Worm (Caenorhabditis elegans) whole organism, mixed stage, embryonic: ENCODE results near the gene F13A7.12.
A peak's percentile ranks its signal among the peaks of the same experiment; 100 is the strongest.

Source experiments
- M03D4.4 ChIP-seq: sonication (generic microtip); optimal IDR thresholded peaks from 2 replicates; lab custom pipeline; 2017; ENCODE audit warnings: mild to moderate bottlenecking, missing genetic modification characterization, missing compliant biosample characterization
- bed-3 ChIP-seq: fragments of 200-800 bp; sonication (Bioruptor generic); optimal IDR thresholded peaks from 3 replicates; lab custom pipeline; 2018; ENCODE audit warnings: mild to moderate bottlenecking, missing genetic modification characterization, moderate library complexity, missing compliant biosample characterization
- blmp-1 ChIP-seq: fragments of 150-350 bp; optimal IDR thresholded peaks from 2 replicates; lab custom pipeline; 2014; ENCODE audit warnings: missing biosample characterization, missing genetic modification characterization
- ceh-43 ChIP-seq: fragments of 200-800 bp; sonication (Bioruptor generic); optimal IDR thresholded peaks from 2 replicates; lab custom pipeline; 2018; ENCODE audit warnings: mild to moderate bottlenecking, missing genetic modification characterization, moderate library complexity, missing compliant biosample characterization
- ceh-83 ChIP-seq: fragments of 200-800 bp; sonication (Bioruptor generic); optimal IDR thresholded peaks from 2 replicates; lab custom pipeline; 2018; ENCODE audit warnings: mild to moderate bottlenecking, missing genetic modification characterization, missing compliant biosample characterization
- cnd-1 ChIP-seq: fragments of 200-800 bp; sonication (Bioruptor generic); optimal IDR thresholded peaks from 2 replicates; lab custom pipeline; 2018; ENCODE audit warnings: mild to moderate bottlenecking, missing genetic modification characterization, missing compliant biosample characterization
- drap-1 ChIP-seq: fragments of 200-800 bp; sonication (Bioruptor generic); optimal IDR thresholded peaks from 3 replicates; lab custom pipeline; 2018; ENCODE audit warnings: mild to moderate bottlenecking, missing genetic modification characterization, missing compliant biosample characterization
- elt-1 ChIP-seq: sonication (generic microtip); optimal IDR thresholded peaks from 2 replicates; lab custom pipeline; 2017; ENCODE audit warnings: missing genetic modification characterization, mild to moderate bottlenecking, missing compliant biosample characterization, antibody characterized with exemption, moderate library complexity, borderline replicate concordance; ENCODE audit not compliant: insufficient read depth
- elt-3 ChIP-seq: fragments of 150-350 bp; optimal IDR thresholded peaks from 2 replicates; lab custom pipeline; 2014; ENCODE audit warnings: missing biosample characterization, missing genetic modification characterization
- ham-2 ChIP-seq: fragments of 200-800 bp; sonication (Bioruptor generic); optimal IDR thresholded peaks from 2 replicates; lab custom pipeline; 2018; ENCODE audit warnings: mild to moderate bottlenecking, missing genetic modification characterization, missing compliant biosample characterization
- hlh-1 ChIP-seq: fragments of 150-350 bp; optimal IDR thresholded peaks from 2 replicates; lab custom pipeline; 2014; ENCODE audit warnings: missing biosample characterization, missing genetic modification reagents, missing genetic modification characterization
- lin-13 ChIP-seq: fragments of 150-350 bp; optimal IDR thresholded peaks from 2 replicates; lab custom pipeline; 2014; ENCODE audit warnings: missing biosample characterization, missing genetic modification characterization
- lin-32 ChIP-seq: fragments of 200-800 bp; sonication (Bioruptor generic); optimal IDR thresholded peaks from 2 replicates; lab custom pipeline; 2018; ENCODE audit warnings: mild to moderate bottlenecking, missing genetic modification characterization, missing compliant biosample characterization
- lsy-2 ChIP-seq: fragments of 150-350 bp; optimal IDR thresholded peaks from 2 replicates; lab custom pipeline; 2014; ENCODE audit warnings: missing biosample characterization, missing genetic modification characterization
- mab-5 ChIP-seq: fragments of 150-350 bp; optimal IDR thresholded peaks from 2 replicates; lab custom pipeline; 2014; ENCODE audit warnings: missing biosample characterization, missing genetic modification characterization
- mep-1 ChIP-seq: fragments of 150-350 bp; optimal IDR thresholded peaks from 2 replicates; lab custom pipeline; 2017; ENCODE audit warnings: missing biosample characterization, missing genetic modification reagents, missing genetic modification characterization, inconsistent platforms
- mls-2 ChIP-seq: sonication (generic microtip); optimal IDR thresholded peaks from 2 replicates; lab custom pipeline; 2016; ENCODE audit warnings: mild to moderate bottlenecking, missing genetic modification characterization, moderate library complexity, missing compliant biosample characterization
- nhr-12 ChIP-seq: fragments of 150-350 bp; optimal IDR thresholded peaks from 2 replicates; lab custom pipeline; 2014; ENCODE audit warnings: missing biosample characterization, missing genetic modification characterization
- nhr-2 ChIP-seq: fragments of 150-350 bp; optimal IDR thresholded peaks from 2 replicates; lab custom pipeline; 2014; ENCODE audit warnings: missing biosample characterization, missing genetic modification characterization
- nhr-237 ChIP-seq: fragments of 150-350 bp; optimal IDR thresholded peaks from 2 replicates; lab custom pipeline; 2014; ENCODE audit warnings: missing biosample characterization, missing genetic modification characterization
- nhr-28 ChIP-seq: fragments of 150-350 bp; optimal IDR thresholded peaks from 2 replicates; lab custom pipeline; 2014; ENCODE audit warnings: missing biosample characterization, missing genetic modification characterization
- nhr-76 ChIP-seq: sonication (generic microtip); optimal IDR thresholded peaks from 2 replicates; lab custom pipeline; 2017; ENCODE audit warnings: missing biosample characterization, missing genetic modification characterization
- pha-4 ChIP-seq: fragments of 150-350 bp; optimal IDR thresholded peaks from 2 replicates; lab custom pipeline; 2018; ENCODE audit warnings: missing biosample characterization, missing genetic modification reagents, missing genetic modification characterization
- sem-2 ChIP-seq: fragments of 200-800 bp; sonication (Bioruptor generic); optimal IDR thresholded peaks from 2 replicates; lab custom pipeline; 2018; ENCODE audit warnings: mild to moderate bottlenecking, missing genetic modification characterization, missing compliant biosample characterization
- snpc-4 ChIP-seq: fragments of 150-350 bp; optimal IDR thresholded peaks from 2 replicates; lab custom pipeline; 2014; ENCODE audit warnings: missing biosample characterization, missing genetic modification characterization
- sptf-1 ChIP-seq: sonication (generic microtip); optimal IDR thresholded peaks from 2 replicates; lab custom pipeline; 2017; ENCODE audit warnings: mild to moderate bottlenecking, missing genetic modification characterization, moderate library complexity, missing compliant biosample characterization
- tbx-8 ChIP-seq: fragments of 200-800 bp; sonication (Bioruptor generic); optimal IDR thresholded peaks from 2 replicates; lab custom pipeline; 2018; ENCODE audit warnings: mild to moderate bottlenecking, missing genetic modification characterization, moderate library complexity, missing compliant biosample characterization
- unc-120 ChIP-seq: sonication (generic microtip); optimal IDR thresholded peaks from 2 replicates; lab custom pipeline; 2017; ENCODE audit warnings: missing genetic modification characterization, missing compliant biosample characterization; ENCODE audit not compliant: poor library complexity, severe bottlenecking
- unc-39 ChIP-seq: fragments of 150-350 bp; optimal IDR thresholded peaks from 2 replicates; lab custom pipeline; 2014; ENCODE audit warnings: missing biosample characterization, missing genetic modification characterization
- unc-62 ChIP-seq: fragments of 150-350 bp; optimal IDR thresholded peaks from 2 replicates; lab custom pipeline; 2014; ENCODE audit warnings: missing biosample characterization, missing genetic modification reagents, missing genetic modification characterization
- zip-8 ChIP-seq: fragments of 150-350 bp; optimal IDR thresholded peaks from 2 replicates; lab custom pipeline; 2014; ENCODE audit warnings: missing biosample characterization, missing genetic modification characterization
- ztf-11 ChIP-seq: fragments of 150-350 bp; optimal IDR thresholded peaks from 2 replicates; lab custom pipeline; 2014; ENCODE audit warnings: missing biosample characterization, missing genetic modification characterization

Gene F13A7.12

ce11 chrV:16406357-16406756 is 10.5 kb downstream of the F13A7.12 start:
- TF ChIP-seq elt-3 (tag; lab: Kevin White, UChicago) (no peak), ztf-11 (tag; lab: Kevin White, UChicago) (no peak), blmp-1 (tag; lab: Kevin White, UChicago) (no peak), zip-8 (tag; lab: Kevin White, UChicago) (peak; percentile 57), mab-5 (tag; lab: Kevin White, UChicago) (no peak)

ce11 chrV:16407663-16408062 is 11.8 kb downstream of the F13A7.12 start, which contains the start of gene F26D2.3:
TSS of gene F26D2.3 (plus strand) at chrV:16407963.
- TF ChIP-seq mep-1 (tag; lab: Kevin White, UChicago) (no peak), blmp-1 (tag; lab: Kevin White, UChicago) (no peak), drap-1 (GFP tag; lab: Kevin White, UChicago) (no peak), unc-39 (tag; lab: Kevin White, UChicago) (no peak), nhr-28 (tag; lab: Kevin White, UChicago) (no peak), nhr-237 (tag; lab: Kevin White, UChicago) (no peak), unc-62 (GFP tag; lab: Kevin White, UChicago) (no peak), lin-32 (GFP tag; lab: Kevin White, UChicago) (no peak), cnd-1 (no peak), sem-2 (no peak), elt-1 (no peak), lsy-2 (no peak), nhr-12 (tag; lab: Kevin White, UChicago) (no peak)

ce11 chrV:16410521-16410920 is 14.7 kb downstream of the F13A7.12 start, which contains the start of gene srh-145:
TSS of gene srh-145 (plus strand) at chrV:16410713.
- no peak for TF ChIP-seq elt-3 (tag; lab: Kevin White, UChicago)
- TF ChIP-seq cnd-1: no peak
- no peak for TF ChIP-seq nhr-28 (tag; lab: Kevin White, UChicago)
- no peak for TF ChIP-seq ceh-83
- no peak for TF ChIP-seq unc-39 (tag; lab: Kevin White, UChicago)
- no peak for TF ChIP-seq sem-2
- no peak for TF ChIP-seq sptf-1 (tag; lab: Kevin White, UChicago)
- TF ChIP-seq, all 35 proteins: peak for 0

ce11 chrV:16417014-16417413 is 21.2 kb downstream of the F13A7.12 start, which contains the start of gene str-55:
TSS of gene str-55 (minus strand) at chrV:16417114.
- TF ChIP-seq mep-1 (tag; lab: Kevin White, UChicago): no peak
- TF ChIP-seq hlh-1: no peak
- TF ChIP-seq nhr-76 (tag; lab: Kevin White, UChicago): no peak
- no peak for TF ChIP-seq mls-2 (tag; lab: Kevin White, UChicago)
- no peak for TF ChIP-seq lin-13
- no peak for TF ChIP-seq cnd-1
- no peak for TF ChIP-seq nhr-12 (tag; lab: Kevin White, UChicago)
- TF ChIP-seq ztf-11 (tag; lab: Kevin White, UChicago): no peak
- TF ChIP-seq elt-3 (tag; lab: Kevin White, UChicago): no peak
- TF ChIP-seq unc-120: no peak
- TF ChIP-seq zip-8 (tag; lab: Kevin White, UChicago): no peak
- no peak for TF ChIP-seq pha-4 (tag; lab: Kevin White, UChicago)
- TF ChIP-seq nhr-28 (tag; lab: Kevin White, UChicago): no peak
- no peak for TF ChIP-seq unc-39 (tag; lab: Kevin White, UChicago)
- no peak for TF ChIP-seq ham-2 (GFP tag; lab: Kevin White, UChicago)

ce11 chrV:16419769-16420168 is 23.9 kb downstream of the F13A7.12 start, which contains the start of gene F26D2.16:
TSS of gene F26D2.16 (minus strand) at chrV:16419869.
- TF ChIP-seq elt-1 (no peak), ceh-43 (GFP tag; lab: Kevin White, UChicago) (no peak), sem-2 (no peak), ceh-83 (no peak), blmp-1 (tag; lab: Kevin White, UChicago) (no peak), tbx-8 (GFP tag; lab: Kevin White, UChicago) (no peak), sptf-1 (tag; lab: Kevin White, UChicago) (no peak), pha-4 (tag; lab: Kevin White, UChicago) (no peak), bed-3 (no peak), nhr-237 (tag; lab: Kevin White, UChicago) (no peak), drap-1 (GFP tag; lab: Kevin White, UChicago) (no peak), nhr-76 (tag; lab: Kevin White, UChicago) (no peak), unc-39 (tag; lab: Kevin White, UChicago) (no peak), nhr-2 (tag; lab: Kevin White, UChicago) (no peak), zip-8 (tag; lab: Kevin White, UChicago) (no peak), M03D4.4 (tag; lab: Kevin White, UChicago) (no peak), ztf-11 (tag; lab: Kevin White, UChicago) (no peak), ham-2 (GFP tag; lab: Kevin White, UChicago) (no peak), mls-2 (tag; lab: Kevin White, UChicago) (no peak), snpc-4 (tag; lab: Kevin White, UChicago) (no peak)
